Worm (Caenorhabditis elegans): ENCODE measurements around the gene B0361.3.

DNA sequence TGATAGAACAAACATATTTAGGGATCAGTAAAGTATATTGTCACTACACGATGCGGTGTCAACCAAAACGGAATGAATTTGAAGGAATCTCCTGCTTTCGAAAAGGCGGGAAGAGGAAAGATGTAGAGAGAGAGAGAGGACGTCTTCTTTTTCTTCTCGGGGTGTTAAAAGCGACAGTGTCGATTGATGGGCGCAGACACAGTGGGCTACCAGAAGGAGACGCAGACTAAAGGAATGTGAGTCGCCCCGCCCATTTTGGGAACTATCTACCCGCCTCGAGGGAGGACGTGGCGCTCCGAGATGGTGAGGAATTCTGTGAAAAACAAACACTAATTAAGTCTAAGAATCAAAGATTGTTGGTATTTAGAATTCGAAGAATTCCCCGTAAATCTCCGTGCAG is 18.2 kb downstream of the B0361.3 start, which contains the start of the genes B0361.14 and B0361.9:
- TF ChIP-seq him-1 (tag; optimal IDR thresholded peaks at IDR 0.05) (no peak), W03F9.2 (tag; optimal IDR thresholded peaks at IDR 0.05) (no peak), dao-5 (tag; optimal IDR thresholded peaks at IDR 0.05) (no peak)
